Worm (Caenorhabditis elegans) whole organism, L1 larva: ENCODE results near the gene srh-71.

ENCODE experiments used
- blmp-1 ChIP-seq: fragments of 150-350 bp; optimal IDR thresholded peaks from 2 replicates; lab custom pipeline; 2014; ENCODE audit warnings: missing biosample characterization, missing genetic modification characterization
- jun-1 ChIP-seq: fragments of 150-350 bp; optimal IDR thresholded peaks from 2 replicates; lab custom pipeline; 2014; ENCODE audit warnings: missing biosample characterization, missing genetic modification reagents, missing genetic modification characterization
- lin-15B ChIP-seq: fragments of 150-350 bp; sonication (generic microtip); optimal IDR thresholded peaks from 3 replicates; lab custom pipeline; 2014; ENCODE audit warnings: missing biosample characterization, missing genetic modification characterization
- pag-3 ChIP-seq: sonication (generic microtip); optimal IDR thresholded peaks from 2 replicates; lab custom pipeline; 2017; ENCODE audit warnings: missing genetic modification characterization, mild to moderate bottlenecking, missing compliant biosample characterization, antibody characterized with exemption, borderline replicate concordance; ENCODE audit not compliant: insufficient read depth
- snu-23 ChIP-seq: sonication (generic microtip); optimal IDR thresholded peaks from 2 replicates; lab custom pipeline; 2016; ENCODE audit warnings: missing genetic modification characterization, missing compliant biosample characterization
- swsn-7 ChIP-seq: sonication (generic microtip); optimal IDR thresholded peaks from 2 replicates; lab custom pipeline; 2016; ENCODE audit warnings: missing genetic modification characterization, missing compliant biosample characterization

DNA sequence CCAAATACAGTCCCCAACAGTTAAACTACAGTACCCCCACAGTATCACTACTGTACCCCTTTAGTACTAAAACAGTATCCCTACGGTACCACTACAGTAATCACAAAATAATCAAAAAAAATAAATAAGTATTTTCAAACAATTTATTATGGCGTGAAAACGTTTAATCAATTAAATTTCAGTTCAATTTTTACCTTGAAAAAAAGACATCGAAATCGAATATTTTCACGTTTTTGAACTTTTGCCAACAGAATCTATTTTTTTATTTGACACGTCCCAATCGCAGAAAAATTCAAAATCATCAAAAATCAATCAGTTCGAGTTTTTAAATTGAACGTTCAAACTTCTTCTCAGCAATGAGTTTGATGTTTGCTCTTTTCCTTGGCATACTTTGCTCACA, 9.4 kb upstream of the srh-71 start, which contains the start of gene clec-123:
- TF ChIP-seq snu-23 (no peak), swsn-7 (tag; lab: Kevin White, UChicago) (no peak), jun-1 (tag; lab: Kevin White, UChicago) (no peak), blmp-1 (no peak), lin-15B (no peak), pag-3 (tag; lab: Kevin White, UChicago) (no peak)
